Fruit fly (Drosophila melanogaster) whole organism, embryonic: ENCODE data around the gene CG45061.

ENCODE experiments used
- Bgb ChIP-seq: fragments of 200-800 bp; sonication (Bioruptor generic); IDR thresholded peaks from 2 replicates; pipeline ENCODE4 v1.3.6; 2022; ENCODE audit warnings: missing biosample characterization, missing genetic modification characterization; ENCODE audit not compliant: partially characterized antibody
- CG10543 ChIP-seq: fragments of 200-800 bp; sonication (Bioruptor generic); optimal IDR thresholded peaks from 3 replicates; lab custom pipeline; 2017; ENCODE audit warnings: missing biosample characterization, mild to moderate bottlenecking, missing genetic modification characterization, moderate library complexity
- CG10565 ChIP-seq: fragments of 200-800 bp; sonication (Bioruptor generic); optimal IDR thresholded peaks from 3 replicates; lab custom pipeline; 2016; ENCODE audit warnings: missing biosample characterization, mild to moderate bottlenecking, missing genetic modification characterization
- CG10654 ChIP-seq: fragments of 200-800 bp; sonication (Bioruptor generic); optimal IDR thresholded peaks from 2 replicates; lab custom pipeline; 2016; ENCODE audit warnings: missing biosample characterization, missing genetic modification characterization
- CG12236 ChIP-seq: fragments of 200-800 bp; sonication (Bioruptor generic); optimal IDR thresholded peaks from 2 replicates; lab custom pipeline; 2016; ENCODE audit warnings: missing biosample characterization, missing genetic modification characterization
- CG12769 ChIP-seq: fragments of 200-800 bp; sonication (Bioruptor generic); optimal IDR thresholded peaks from 2 replicates; lab custom pipeline; 2019; ENCODE audit warnings: missing biosample characterization, mild to moderate bottlenecking, missing genetic modification characterization, moderate library complexity
- CG14014 ChIP-seq: fragments of 200-800 bp; sonication (Bioruptor generic); IDR thresholded peaks from 2 replicates; pipeline ENCODE4 v1.3.6; 2022; ENCODE audit warnings: missing biosample characterization, missing genetic modification characterization
- CG1603 ChIP-seq: fragments of 200-800 bp; sonication (Bioruptor generic); optimal IDR thresholded peaks from 2 replicates; lab custom pipeline; 2019; ENCODE audit warnings: missing biosample characterization, mild to moderate bottlenecking, missing genetic modification characterization, moderate library complexity
- CG16813 ChIP-seq: fragments of 200-800 bp; sonication (Bioruptor generic); IDR thresholded peaks from 3 replicates; pipeline ENCODE4 v1.3.6; 2022; ENCODE audit warnings: missing biosample characterization, missing genetic modification characterization; ENCODE audit not compliant: partially characterized antibody
- CG17612 ChIP-seq: fragments of 200-800 bp; sonication (Bioruptor generic); IDR thresholded peaks from 2 replicates; pipeline ENCODE4 v1.3.6; 2022; ENCODE audit warnings: missing biosample characterization, missing genetic modification characterization
- CG17829 ChIP-seq: fragments of 200-800 bp; optimal IDR thresholded peaks from 2 replicates; lab custom pipeline; 2019; ENCODE audit warnings: missing biosample characterization, mild to moderate bottlenecking, missing genetic modification characterization, moderate library complexity
- CG2199 ChIP-seq: fragments of 200-800 bp; sonication (Bioruptor generic); IDR thresholded peaks from 3 replicates; pipeline ENCODE4 v1.3.6; 2022; ENCODE audit warnings: missing biosample characterization, missing genetic modification characterization
- CG2678 ChIP-seq: fragments of 200-800 bp; sonication (Bioruptor generic); optimal IDR thresholded peaks from 3 replicates; lab custom pipeline; 2019; ENCODE audit warnings: missing biosample characterization, mild to moderate bottlenecking, missing genetic modification characterization, moderate library complexity
- CG4404 ChIP-seq: fragments of 200-800 bp; sonication (Bioruptor generic); IDR thresholded peaks from 2 replicates; pipeline ENCODE4 v1.3.6; 2022; ENCODE audit warnings: missing biosample characterization, missing genetic modification characterization
- CG5245 ChIP-seq: fragments of 200-800 bp; sonication (Bioruptor generic); optimal IDR thresholded peaks from 3 replicates; lab custom pipeline; 2016; ENCODE audit warnings: missing biosample characterization, missing genetic modification characterization
- CG8281 ChIP-seq: fragments of 200-800 bp; sonication (Bioruptor generic); optimal IDR thresholded peaks from 2 replicates; lab custom pipeline; 2018; ENCODE audit warnings: missing biosample characterization, mild to moderate bottlenecking, missing genetic modification characterization, moderate library complexity
- CG8290 ChIP-seq, 3 experiments: fragments of 200-800 bp; sonication (Bioruptor generic); optimal IDR thresholded peaks; 2 replicates each; lab custom pipeline; 2016 to 2019; ENCODE audit warnings: missing biosample characterization in 3 of 3, missing genetic modification characterization in 3 of 3, mild to moderate bottlenecking in 2 of 3, moderate library complexity in 1 of 3
- CG8388 ChIP-seq: fragments of 200-800 bp; sonication (Bioruptor generic); optimal IDR thresholded peaks from 2 replicates; lab custom pipeline; 2019; ENCODE audit warnings: missing biosample characterization, mild to moderate bottlenecking, missing genetic modification characterization, moderate library complexity
- CG9215 ChIP-seq: fragments of 200-800 bp; sonication (Bioruptor generic); IDR thresholded peaks from 2 replicates; pipeline ENCODE4 v1.3.6; 2022; ENCODE audit warnings: missing biosample characterization, missing genetic modification characterization
- CTCF ChIP-seq: fragments of 200-800 bp; sonication (Bioruptor generic); optimal IDR thresholded peaks from 2 replicates; lab custom pipeline; 2017; ENCODE audit warnings: missing biosample characterization, mild to moderate bottlenecking, missing genetic modification characterization, moderate library complexity
- CkIIα-i1 ChIP-seq: fragments of 200-800 bp; sonication (Bioruptor generic); IDR thresholded peaks from 2 replicates; pipeline ENCODE4 v1.3.6; 2022; ENCODE audit warnings: missing biosample characterization, missing genetic modification characterization
- Dbx ChIP-seq: fragments of 200-800 bp; sonication (Bioruptor generic); IDR thresholded peaks from 3 replicates; pipeline ENCODE4 v1.3.6; 2022; ENCODE audit warnings: missing biosample characterization, missing genetic modification characterization
- Dfd ChIP-seq, 2 experiments: fragments of >200 bp; optimal IDR thresholded peaks; 2 replicates each; lab custom pipeline; 2017; ENCODE audit warnings: missing biosample characterization in 2 of 2, missing genetic modification characterization in 2 of 2
- HLH54F ChIP-seq: fragments of 200-800 bp; sonication (Bioruptor generic); optimal IDR thresholded peaks from 3 replicates; lab custom pipeline; 2016; ENCODE audit warnings: missing biosample characterization, missing genetic modification characterization
- Med ChIP-seq: fragments of 200-800 bp; sonication (Bioruptor generic); peaks from one replicate; lab custom pipeline; 2016; ENCODE audit warnings: missing biosample characterization, missing genetic modification characterization, mild to moderate bottlenecking, inconsistent platforms, moderate library complexity
- Myb ChIP-seq: fragments of 200-800 bp; sonication (Bioruptor generic); optimal IDR thresholded peaks from 2 replicates; lab custom pipeline; 2016; ENCODE audit warnings: missing biosample characterization, missing genetic modification characterization
- Pdp1 ChIP-seq, 2 experiments: fragments of 200-800 bp; sonication (Bioruptor generic); optimal IDR thresholded peaks; 3 replicates each; lab custom pipeline; 2016; ENCODE audit warnings: missing biosample characterization in 2 of 2, missing genetic modification characterization in 2 of 2, mild to moderate bottlenecking in 1 of 2, moderate library complexity in 1 of 2
- Rfx ChIP-seq: fragments of 200-800 bp; sonication (Bioruptor generic); IDR thresholded peaks from 2 replicates; pipeline ENCODE4 v1.3.6; 2022; ENCODE audit warnings: missing biosample characterization, missing genetic modification characterization
- Ssrp ChIP-seq: fragments of 200-800 bp; sonication (Bioruptor generic); optimal IDR thresholded peaks from 2 replicates; lab custom pipeline; 2018; ENCODE audit warnings: missing biosample characterization, mild to moderate bottlenecking, missing genetic modification characterization, moderate library complexity
- ash1 ChIP-seq: fragments of 200-800 bp; sonication (Bioruptor generic); optimal IDR thresholded peaks from 2 replicates; lab custom pipeline; 2018; ENCODE audit warnings: missing biosample characterization, mild to moderate bottlenecking, missing genetic modification characterization
- az2 ChIP-seq: fragments of 200-800 bp; sonication (Bioruptor generic); optimal IDR thresholded peaks from 3 replicates; lab custom pipeline; 2016; ENCODE audit warnings: missing biosample characterization, missing genetic modification characterization
- chif ChIP-seq, 2 experiments: fragments of 200-800 bp; sonication (Bioruptor generic); optimal IDR thresholded peaks; 3 replicates each; lab custom pipeline; 2016; ENCODE audit warnings: missing biosample characterization in 2 of 2, missing genetic modification characterization in 2 of 2
- gce ChIP-seq: fragments of 200-800 bp; sonication (Bioruptor generic); IDR thresholded peaks from 3 replicates; pipeline ENCODE4 v1.3.6; 2022; ENCODE audit warnings: missing biosample characterization, missing genetic modification characterization
- gt ChIP-seq: fragments of 200-800 bp; sonication (Bioruptor generic); IDR thresholded peaks from 2 replicates; pipeline ENCODE4 v1.3.6; 2022; ENCODE audit warnings: missing biosample characterization, missing genetic modification characterization
- hbn ChIP-seq: fragments of 200-800 bp; sonication (Bioruptor generic); IDR thresholded peaks from 2 replicates; pipeline ENCODE4 v1.3.6; 2022; ENCODE audit warnings: missing biosample characterization, missing genetic modification characterization; ENCODE audit not compliant: partially characterized antibody
- ken ChIP-seq: fragments of 200-800 bp; sonication (Bioruptor generic); IDR thresholded peaks from 3 replicates; pipeline ENCODE4 v1.3.6; 2022; ENCODE audit warnings: missing biosample characterization, missing genetic modification characterization
- lab ChIP-seq: fragments of 200-800 bp; sonication (Bioruptor generic); optimal IDR thresholded peaks from 3 replicates; lab custom pipeline; 2017; ENCODE audit warnings: missing biosample characterization, missing genetic modification characterization, mild to moderate bottlenecking, moderate library complexity, missing genetic modification reagents
- mirr ChIP-seq: fragments of 200-800 bp; sonication (Bioruptor generic); optimal IDR thresholded peaks from 3 replicates; lab custom pipeline; 2018; ENCODE audit warnings: missing biosample characterization, mild to moderate bottlenecking, missing genetic modification characterization
- mld ChIP-seq: fragments of 200-800 bp; sonication (Bioruptor generic); IDR thresholded peaks from 3 replicates; pipeline ENCODE4 v1.3.6; 2022; ENCODE audit warnings: missing biosample characterization, missing genetic modification characterization; ENCODE audit not compliant: partially characterized antibody
- pan ChIP-seq, 4 experiments: fragments of >200 bp in 3 of 4; fragments of 200-800 bp in 1 of 4; sonication (Bioruptor generic) in 1 of 4; optimal IDR thresholded peaks in 3 of 4; IDR thresholded peaks in 1 of 4; 2 replicates each; pipeline versions ENCODE4 v1.3.6 to Lab custom; 2017 to 2022; ENCODE audit warnings: missing biosample characterization in 2 of 4, missing genetic modification characterization in 2 of 4, mixed read lengths in 1 of 4
- psq ChIP-seq: fragments of 200-800 bp; sonication (Bioruptor generic); optimal IDR thresholded peaks from 2 replicates; lab custom pipeline; 2017; ENCODE audit warnings: missing biosample characterization, missing genetic modification characterization
- pum ChIP-seq: fragments of 200-800 bp; sonication (Bioruptor generic); optimal IDR thresholded peaks from 2 replicates; lab custom pipeline; 2016; ENCODE audit warnings: missing biosample characterization, missing genetic modification characterization
- sd ChIP-seq: fragments of 200-800 bp; sonication (Bioruptor generic); optimal IDR thresholded peaks from 3 replicates; lab custom pipeline; 2018; ENCODE audit warnings: missing biosample characterization, mild to moderate bottlenecking, missing genetic modification characterization, moderate library complexity
- sens ChIP-seq: fragments of 200-800 bp; sonication (Bioruptor generic); peaks from one replicate; lab custom pipeline; 2016; ENCODE audit warnings: missing biosample characterization, missing genetic modification characterization
- slou ChIP-seq: fragments of 200-800 bp; sonication (Bioruptor generic); optimal IDR thresholded peaks from 3 replicates; lab custom pipeline; 2016; ENCODE audit warnings: missing biosample characterization, missing genetic modification characterization
- sr ChIP-seq: fragments of 200-800 bp; sonication (Bioruptor generic); IDR thresholded peaks from 3 replicates; pipeline ENCODE4 v1.3.6; 2022; ENCODE audit warnings: missing biosample characterization, missing genetic modification characterization
- trh ChIP-seq: fragments of 200-800 bp; sonication (Bioruptor generic); optimal IDR thresholded peaks from 2 replicates; lab custom pipeline; 2016; ENCODE audit warnings: missing biosample characterization, missing genetic modification characterization
- vvl ChIP-seq: fragments of 200-800 bp; sonication (Bioruptor generic); IDR thresholded peaks from 2 replicates; pipeline ENCODE4 v1.3.6; 2022; ENCODE audit warnings: missing biosample characterization, missing genetic modification characterization
- zfh2 ChIP-seq: fragments of 200-800 bp; sonication (Bioruptor generic); optimal IDR thresholded peaks from 2 replicates; lab custom pipeline; 2016; ENCODE audit warnings: missing biosample characterization, missing genetic modification characterization

Gene CG45061

dm6 chrX:9892834-9893233 lies 21.3 kb upstream of the CG45061 start (continued):
- TF ChIP-seq trh (GFP tag; lab: Kevin White, UChicago) (no peak), CG5245 (GFP tag; lab: Kevin White, UChicago) (no peak), CG17612 (GFP tag; lab: Robert Waterston, UW) (no peak), CG17829 (peak; percentile 8), CG9215 (GFP tag; lab: Robert Waterston, UW) (peak; percentile 37; the same call in 1 of the 2 replicates), CG8388 (GFP tag; lab: Kevin White, UChicago) (peak; percentile 22), ash1 (GFP tag; lab: Kevin White, UChicago) (no peak), CG10565 (GFP tag; lab: Kevin White, UChicago) (no peak), sr (GFP tag; lab: Robert Waterston, UW) (no peak), mld (GFP tag; lab: Robert Waterston, UW) (no peak), az2 (peak; percentile 10), CG4404 (0 out of 2 replicates have a peak, but pooled peaks have one; percentile 14), CG2199 (GFP tag; lab: Robert Waterston, UW) (no peak), CG8281 (tag; lab: Kevin White, UChicago) (no peak), slou (GFP tag; lab: Kevin White, UChicago) (no peak), Dfd (GFP tag; optimal IDR thresholded peaks at IDR 0.05; lab: Kevin White, UChicago) (no peak), HLH54F (GFP tag; lab: Kevin White, UChicago) (no peak), pum (no peak), CG12236 (GFP tag; lab: Kevin White, UChicago) (no peak), ken (GFP tag; lab: Robert Waterston, UW) (peak; percentile 61; the same call in 2 of the 3 replicates), chif (GFP tag; optimal IDR thresholded peaks at IDR 0.05; lab: Kevin White, UChicago) (peak; percentile 15 to 19), Myb (GFP tag; lab: Kevin White, UChicago) (no peak)

dm6 chrX:9889686-9890085 lies 18.2 kb upstream of the CG45061 start:
- TF ChIP-seq CTCF (peak; percentile 57), CkIIα-i1 (GFP tag; lab: Robert Waterston, UW) (no peak), sens (peak; percentile 32)

- no peak for TF ChIP-seq CG8290 (GFP tag; optimal IDR thresholded peaks at IDR 0.05; lab: Kevin White, UChicago)
- TF ChIP-seq CG8290 (tag; optimal IDR thresholded peaks at IDR 0.05; lab: Kevin White, UChicago), result peak in 1 of 2 experiments; percentile 19
- no peak for TF ChIP-seq zfh2 (GFP tag; lab: Kevin White, UChicago)
- TF ChIP-seq CG16813 (GFP tag; lab: Robert Waterston, UW), result no peak
- TF ChIP-seq CG2678 (tag; lab: Kevin White, UChicago), result peak; percentile 3
- TF ChIP-seq Ssrp, result no peak
- TF ChIP-seq CG1603 (tag; lab: Kevin White, UChicago), result no peak
- no peak for TF ChIP-seq psq
- TF ChIP-seq CG12769 (tag; lab: Kevin White, UChicago), result peak; percentile 44
- TF ChIP-seq mirr (GFP tag; lab: Kevin White, UChicago), result peak; percentile 23
- 0 out of 3 replicates have a peak, but pooled peaks have one; percentile 11 for TF ChIP-seq Dbx (GFP tag; lab: Robert Waterston, UW)
- no peak for TF ChIP-seq hbn (GFP tag; lab: Robert Waterston, UW)
- TF ChIP-seq pan (optimal IDR thresholded peaks at IDR 0.05; lab: Kevin White, UChicago), result no peak
- TF ChIP-seq pan (GFP tag; optimal IDR thresholded peaks at IDR 0.05 in 1 of 2, IDR thresholded peaks at IDR 0.05 in 1 of 2), result no peak
- TF ChIP-seq vvl (GFP tag; lab: Robert Waterston, UW), result peak; percentile 20; the same call in 1 of the 2 replicates
- no peak for TF ChIP-seq Bgb
- peak; percentile 5 for TF ChIP-seq CG10543
- no peak for TF ChIP-seq gt (GFP tag; lab: Robert Waterston, UW)
- no peak for TF ChIP-seq CG10654 (GFP tag; lab: Kevin White, UChicago)
- peak; percentile 33; the same call in 1 of the 2 replicates for TF ChIP-seq Rfx (GFP tag; lab: Robert Waterston, UW)
- TF ChIP-seq lab, result peak; percentile 3
- peak; percentile 22; the same call in 1 of the 2 replicates for TF ChIP-seq CG14014
- TF ChIP-seq gce (GFP tag; lab: Robert Waterston, UW), result no peak
- peak; percentile 66 for TF ChIP-seq Med (GFP tag; lab: Kevin White, UChicago)
- TF ChIP-seq Pdp1 (GFP tag; optimal IDR thresholded peaks at IDR 0.05; lab: Kevin White, UChicago), result peak in 1 of 2 experiments; percentile 36
- TF ChIP-seq sd, result peak; percentile 12
These were observed 13.9 kb upstream of the CG45061 start for dm6 chrX:9885363-9885762.
